Worm (Caenorhabditis elegans) whole organism, mixed stage, embryonic: ENCODE data around the gene srx-23.

Experiments
- M03D4.4 ChIP-seq: sonication (generic microtip); optimal IDR thresholded peaks from 2 replicates; lab custom pipeline; 2017; ENCODE audit warnings: mild to moderate bottlenecking, missing genetic modification characterization, missing compliant biosample characterization
- bed-3 ChIP-seq: fragments of 200-800 bp; sonication (Bioruptor generic); optimal IDR thresholded peaks from 3 replicates; lab custom pipeline; 2018; ENCODE audit warnings: mild to moderate bottlenecking, missing genetic modification characterization, moderate library complexity, missing compliant biosample characterization
- blmp-1 ChIP-seq: fragments of 150-350 bp; optimal IDR thresholded peaks from 2 replicates; lab custom pipeline; 2014; ENCODE audit warnings: missing biosample characterization, missing genetic modification characterization
- ceh-39 ChIP-seq: fragments of 150-350 bp; optimal IDR thresholded peaks from 2 replicates; lab custom pipeline; 2014; ENCODE audit warnings: missing biosample characterization, missing genetic modification characterization
- ceh-43 ChIP-seq: fragments of 200-800 bp; sonication (Bioruptor generic); optimal IDR thresholded peaks from 2 replicates; lab custom pipeline; 2018; ENCODE audit warnings: mild to moderate bottlenecking, missing genetic modification characterization, moderate library complexity, missing compliant biosample characterization
- ces-1 ChIP-seq: fragments of 150-350 bp; optimal IDR thresholded peaks from 2 replicates; lab custom pipeline; 2014; ENCODE audit warnings: missing biosample characterization, missing genetic modification reagents, missing genetic modification characterization
- drap-1 ChIP-seq: fragments of 200-800 bp; sonication (Bioruptor generic); optimal IDR thresholded peaks from 3 replicates; lab custom pipeline; 2018; ENCODE audit warnings: mild to moderate bottlenecking, missing genetic modification characterization, missing compliant biosample characterization
- elt-1 ChIP-seq: sonication (generic microtip); optimal IDR thresholded peaks from 2 replicates; lab custom pipeline; 2017; ENCODE audit warnings: missing genetic modification characterization, mild to moderate bottlenecking, missing compliant biosample characterization, antibody characterized with exemption, moderate library complexity, borderline replicate concordance; ENCODE audit not compliant: insufficient read depth
- elt-3 ChIP-seq: fragments of 150-350 bp; optimal IDR thresholded peaks from 2 replicates; lab custom pipeline; 2014; ENCODE audit warnings: missing biosample characterization, missing genetic modification characterization
- flh-1 ChIP-seq: fragments of 200-800 bp; sonication (Bioruptor generic); optimal IDR thresholded peaks from 2 replicates; lab custom pipeline; 2018; ENCODE audit warnings: mild to moderate bottlenecking, missing genetic modification characterization, moderate library complexity, missing compliant biosample characterization
- ham-2 ChIP-seq: fragments of 200-800 bp; sonication (Bioruptor generic); optimal IDR thresholded peaks from 2 replicates; lab custom pipeline; 2018; ENCODE audit warnings: mild to moderate bottlenecking, missing genetic modification characterization, missing compliant biosample characterization
- hlh-1 ChIP-seq: fragments of 150-350 bp; optimal IDR thresholded peaks from 2 replicates; lab custom pipeline; 2014; ENCODE audit warnings: missing biosample characterization, missing genetic modification reagents, missing genetic modification characterization
- lin-13 ChIP-seq: fragments of 150-350 bp; optimal IDR thresholded peaks from 2 replicates; lab custom pipeline; 2014; ENCODE audit warnings: missing biosample characterization, missing genetic modification characterization
- lin-32 ChIP-seq: fragments of 200-800 bp; sonication (Bioruptor generic); optimal IDR thresholded peaks from 2 replicates; lab custom pipeline; 2018; ENCODE audit warnings: mild to moderate bottlenecking, missing genetic modification characterization, missing compliant biosample characterization
- lsy-2 ChIP-seq: fragments of 150-350 bp; optimal IDR thresholded peaks from 2 replicates; lab custom pipeline; 2014; ENCODE audit warnings: missing biosample characterization, missing genetic modification characterization
- mab-5 ChIP-seq: fragments of 150-350 bp; optimal IDR thresholded peaks from 2 replicates; lab custom pipeline; 2014; ENCODE audit warnings: missing biosample characterization, missing genetic modification characterization
- mep-1 ChIP-seq: fragments of 150-350 bp; optimal IDR thresholded peaks from 2 replicates; lab custom pipeline; 2017; ENCODE audit warnings: missing biosample characterization, missing genetic modification reagents, missing genetic modification characterization, inconsistent platforms
- nhr-2 ChIP-seq: fragments of 150-350 bp; optimal IDR thresholded peaks from 2 replicates; lab custom pipeline; 2014; ENCODE audit warnings: missing biosample characterization, missing genetic modification characterization
- nhr-28 ChIP-seq: fragments of 150-350 bp; optimal IDR thresholded peaks from 2 replicates; lab custom pipeline; 2014; ENCODE audit warnings: missing biosample characterization, missing genetic modification characterization
- sem-2 ChIP-seq: fragments of 200-800 bp; sonication (Bioruptor generic); optimal IDR thresholded peaks from 2 replicates; lab custom pipeline; 2018; ENCODE audit warnings: mild to moderate bottlenecking, missing genetic modification characterization, missing compliant biosample characterization
- snpc-4 ChIP-seq: fragments of 150-350 bp; optimal IDR thresholded peaks from 2 replicates; lab custom pipeline; 2014; ENCODE audit warnings: missing biosample characterization, missing genetic modification characterization
- sptf-1 ChIP-seq: sonication (generic microtip); optimal IDR thresholded peaks from 2 replicates; lab custom pipeline; 2017; ENCODE audit warnings: mild to moderate bottlenecking, missing genetic modification characterization, moderate library complexity, missing compliant biosample characterization
- tbx-8 ChIP-seq: fragments of 200-800 bp; sonication (Bioruptor generic); optimal IDR thresholded peaks from 2 replicates; lab custom pipeline; 2018; ENCODE audit warnings: mild to moderate bottlenecking, missing genetic modification characterization, moderate library complexity, missing compliant biosample characterization
- unc-120 ChIP-seq: sonication (generic microtip); optimal IDR thresholded peaks from 2 replicates; lab custom pipeline; 2017; ENCODE audit warnings: missing genetic modification characterization, missing compliant biosample characterization; ENCODE audit not compliant: poor library complexity, severe bottlenecking
- unc-39 ChIP-seq: fragments of 150-350 bp; optimal IDR thresholded peaks from 2 replicates; lab custom pipeline; 2014; ENCODE audit warnings: missing biosample characterization, missing genetic modification characterization
- unc-62 ChIP-seq: fragments of 150-350 bp; optimal IDR thresholded peaks from 2 replicates; lab custom pipeline; 2014; ENCODE audit warnings: missing biosample characterization, missing genetic modification reagents, missing genetic modification characterization
- zip-8 ChIP-seq: fragments of 150-350 bp; optimal IDR thresholded peaks from 2 replicates; lab custom pipeline; 2014; ENCODE audit warnings: missing biosample characterization, missing genetic modification characterization
- ztf-11 ChIP-seq: fragments of 150-350 bp; optimal IDR thresholded peaks from 2 replicates; lab custom pipeline; 2014; ENCODE audit warnings: missing biosample characterization, missing genetic modification characterization

Gene srx-23

DNA sequence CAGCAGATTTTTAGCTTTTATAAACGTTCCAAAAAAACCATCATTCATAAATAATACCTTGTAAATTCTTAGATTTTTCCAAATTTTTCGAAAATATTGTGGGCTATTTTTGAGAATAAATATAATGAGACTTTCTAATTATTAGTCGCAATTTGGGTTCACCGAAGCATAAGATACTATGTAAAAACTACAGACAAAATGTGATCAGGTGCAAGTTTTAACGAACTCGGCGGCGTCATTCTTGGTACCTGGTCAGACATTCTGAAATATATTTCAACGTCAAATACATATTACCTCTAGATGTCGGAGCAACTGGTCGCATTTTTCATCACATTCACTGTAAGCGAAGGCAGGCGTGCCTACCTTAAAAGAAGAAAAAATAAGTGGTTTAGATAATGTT, at the start of gene srx-23:
Gene srx-23 (plus strand): TSS at position 301 of the 400 bp plus-strand sequence.
- no peak for TF ChIP-seq flh-1 (GFP tag; lab: Kevin White, UChicago)
- no peak for TF ChIP-seq drap-1 (GFP tag; lab: Kevin White, UChicago)
- no peak for TF ChIP-seq sptf-1 (tag; lab: Kevin White, UChicago)
- no peak for TF ChIP-seq ceh-39 (tag; lab: Kevin White, UChicago)
- no peak for TF ChIP-seq ces-1 (GFP tag; lab: Kevin White, UChicago)
- no peak for TF ChIP-seq lsy-2
- TF ChIP-seq zip-8 = no peak
- TF ChIP-seq nhr-2 (tag; lab: Kevin White, UChicago) = no peak
- no peak for TF ChIP-seq tbx-8 (GFP tag; lab: Kevin White, UChicago)
- TF ChIP-seq ztf-11 (tag; lab: Kevin White, UChicago) = no peak

DNA sequence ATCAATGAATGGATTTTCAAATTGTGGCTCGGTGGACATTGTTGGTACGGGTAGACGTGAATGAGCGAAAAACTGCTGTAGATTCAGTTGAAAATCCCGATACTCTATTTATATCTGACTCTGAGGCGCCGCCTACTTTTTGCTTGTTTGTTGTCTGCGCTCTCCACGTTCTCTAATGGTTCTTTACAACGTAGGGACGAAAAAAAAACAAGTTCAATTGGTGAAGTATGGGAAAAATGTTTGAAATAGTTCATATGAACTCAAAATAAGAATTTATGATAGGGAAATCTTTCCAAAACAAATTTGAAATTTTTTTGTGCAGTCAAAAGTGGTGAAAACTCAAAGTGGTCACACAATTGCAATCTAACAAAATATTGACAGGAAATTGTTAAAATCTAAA, 47.3 kb upstream of the srx-23 start, which contains the start of gene F48G7.10:
Gene F48G7.10 (minus strand): TSS at position 101 of the 400 bp plus-strand sequence.
- no peak for TF ChIP-seq mab-5 (tag; lab: Kevin White, UChicago)
- no peak for TF ChIP-seq ceh-43 (GFP tag; lab: Kevin White, UChicago)

DNA sequence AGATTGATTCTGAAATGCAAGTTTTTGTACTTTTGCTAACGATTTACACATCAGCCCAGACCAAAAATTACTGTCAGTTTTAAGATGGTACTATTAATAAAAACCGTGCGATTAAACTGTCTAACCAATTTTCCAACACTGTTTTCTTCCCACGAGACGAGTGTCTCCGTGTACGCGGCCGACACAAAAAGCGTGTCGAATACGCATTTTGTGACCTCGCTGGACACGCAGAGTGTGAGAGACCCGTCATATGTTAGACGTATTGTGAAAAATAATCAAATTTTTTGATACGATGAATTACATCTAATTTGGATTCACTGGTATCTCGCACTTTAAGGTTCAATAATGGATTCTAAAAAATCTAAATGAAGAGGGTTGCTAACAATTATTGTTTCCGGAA, 46.5 kb upstream of the srx-23 start:
- TF ChIP-seq flh-1 (GFP tag; lab: Kevin White, UChicago) (no peak), ham-2 (no peak), ces-1 (GFP tag; lab: Kevin White, UChicago) (no peak), blmp-1 (tag; lab: Kevin White, UChicago) (no peak), bed-3 (GFP tag; lab: Kevin White, UChicago) (no peak)

DNA sequence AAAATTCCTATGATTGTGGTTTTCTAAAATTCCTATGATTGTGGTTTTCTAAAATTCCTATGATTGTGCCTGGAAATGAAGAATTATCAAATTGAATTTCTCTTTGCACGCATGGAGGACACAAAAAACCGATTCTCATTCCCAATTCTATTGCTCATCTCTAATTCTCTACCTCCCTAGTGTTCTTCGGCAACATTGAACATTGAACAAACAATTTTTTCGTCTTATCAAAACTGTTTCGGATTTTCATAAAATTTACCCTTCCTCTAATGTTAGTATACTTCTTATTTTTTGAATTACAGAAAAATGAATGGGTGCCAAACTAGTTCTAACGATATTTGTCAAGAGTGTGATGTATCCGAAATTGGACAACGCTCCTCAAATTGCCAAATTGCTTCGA, 45.9 kb upstream of the srx-23 start, which contains the start of gene pals-31:
Gene pals-31 (plus strand): TSS at position 301 of the 400 bp plus-strand sequence.
- TF ChIP-seq sptf-1 (tag; lab: Kevin White, UChicago) (no peak), lin-13 (tag; lab: Kevin White, UChicago) (no peak), snpc-4 (tag; lab: Kevin White, UChicago) (no peak), zip-8 (no peak), M03D4.4 (tag; lab: Kevin White, UChicago) (no peak), mep-1 (tag; lab: Kevin White, UChicago) (no peak), lin-32 (GFP tag; lab: Kevin White, UChicago) (no peak), unc-39 (tag; lab: Kevin White, UChicago) (no peak)

DNA sequence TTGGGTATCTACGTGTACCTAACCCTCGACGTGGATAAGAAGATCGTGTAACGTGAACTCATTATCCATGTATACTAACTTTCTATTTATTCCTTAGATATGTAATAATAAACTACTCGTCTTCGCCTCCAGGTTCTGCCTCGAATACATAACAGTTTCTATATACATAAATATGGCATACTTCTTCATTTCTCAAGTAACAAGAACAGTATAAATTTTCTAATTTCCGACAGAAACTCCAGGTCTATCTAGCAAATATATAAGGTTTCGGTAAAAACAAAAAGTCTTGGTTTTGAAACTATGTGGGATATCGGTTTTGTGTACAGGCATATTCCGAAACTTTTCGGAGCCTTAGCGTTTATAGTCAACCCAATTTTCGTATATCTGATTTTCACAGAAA, 43.8 kb upstream of the srx-23 start, which contains the start of gene srj-37:
Gene srj-37 (plus strand): TSS at position 301 of the 400 bp plus-strand sequence.
- no peak for TF ChIP-seq unc-62 (GFP tag; lab: Kevin White, UChicago)
- no peak for TF ChIP-seq ceh-43 (GFP tag; lab: Kevin White, UChicago)
- no peak for TF ChIP-seq elt-3 (tag; lab: Kevin White, UChicago)
- no peak for TF ChIP-seq ceh-39 (tag; lab: Kevin White, UChicago)
- TF ChIP-seq tbx-8 (GFP tag; lab: Kevin White, UChicago) = no peak
- no peak for TF ChIP-seq nhr-2 (tag; lab: Kevin White, UChicago)
- TF ChIP-seq ztf-11 (tag; lab: Kevin White, UChicago) = no peak
- TF ChIP-seq mab-5 (tag; lab: Kevin White, UChicago) = no peak
- no peak for TF ChIP-seq hlh-1 (tag; lab: Kevin White, UChicago)

DNA sequence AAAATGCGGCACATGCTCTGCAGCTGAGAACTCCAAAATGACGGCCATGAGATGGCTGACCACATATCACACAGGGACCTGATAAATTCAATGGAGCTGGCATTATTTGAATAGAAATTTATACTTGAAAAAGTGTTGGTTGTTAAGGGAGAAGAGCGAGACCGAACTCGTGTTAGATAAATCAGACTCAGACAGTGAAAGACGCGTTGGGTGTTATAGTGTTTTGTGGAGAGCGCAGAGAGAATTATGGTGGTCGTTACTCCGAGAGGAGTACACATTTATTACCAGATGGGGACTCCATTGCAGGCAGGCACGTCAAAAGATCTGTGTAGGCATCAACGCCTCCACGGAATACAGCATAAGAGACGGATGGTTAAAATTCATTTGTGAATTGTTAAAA, 39.4 kb upstream of the srx-23 start, which contains the start of gene nhr-190:
Gene nhr-190 (minus strand): TSS at position 175 of the 400 bp plus-strand sequence.
- no peak for TF ChIP-seq unc-62 (GFP tag; lab: Kevin White, UChicago)
- TF ChIP-seq hlh-1 (tag; lab: Kevin White, UChicago) = no peak
- peak; percentile 22 for TF ChIP-seq unc-120 (tag; lab: Kevin White, UChicago)
- no peak for TF ChIP-seq lin-32 (GFP tag; lab: Kevin White, UChicago)
- TF ChIP-seq ceh-39 (tag; lab: Kevin White, UChicago) = no peak
- TF ChIP-seq snpc-4 (tag; lab: Kevin White, UChicago) = no peak
- no peak for TF ChIP-seq M03D4.4 (tag; lab: Kevin White, UChicago)
- TF ChIP-seq tbx-8 (GFP tag; lab: Kevin White, UChicago) = no peak
- peak; percentile 41 for TF ChIP-seq ces-1 (GFP tag; lab: Kevin White, UChicago)

DNA sequence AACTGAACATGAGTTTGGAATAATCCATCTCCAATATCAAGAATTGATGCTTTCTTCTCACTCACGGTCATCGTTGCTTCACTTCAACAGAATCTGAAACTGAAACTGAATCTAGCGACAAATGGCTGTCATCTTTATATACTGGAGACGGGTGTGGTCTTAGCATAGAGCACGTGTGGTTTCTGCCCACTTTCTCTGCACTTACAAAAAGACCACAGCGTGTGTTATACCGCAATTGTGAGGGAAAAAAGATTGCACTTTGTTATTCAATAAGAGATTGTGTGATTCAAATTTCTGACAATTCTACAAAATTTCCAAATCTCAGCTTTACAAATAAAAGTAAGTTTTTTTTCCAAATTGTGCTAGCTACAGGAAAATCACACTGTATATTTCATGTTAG, 36.0 kb upstream of the srx-23 start, which contains the start of gene F48G7.12:
Gene F48G7.12 (minus strand): TSS at position 101 of the 400 bp plus-strand sequence.
- no peak for TF ChIP-seq ces-1 (GFP tag; lab: Kevin White, UChicago)
- TF ChIP-seq bed-3 (GFP tag; lab: Kevin White, UChicago) = no peak
- no peak for TF ChIP-seq sem-2 (GFP tag; lab: Kevin White, UChicago)
- no peak for TF ChIP-seq nhr-28 (tag; lab: Kevin White, UChicago)
- no peak for TF ChIP-seq elt-1 (tag; lab: Kevin White, UChicago)
- no peak for TF ChIP-seq unc-62 (GFP tag; lab: Kevin White, UChicago)
- TF ChIP-seq unc-39 (tag; lab: Kevin White, UChicago) = no peak
